Worm (Caenorhabditis elegans) whole organism, L3 larva: ENCODE measurements around the gene F41G4.7.
A peak's percentile ranks its signal among the peaks of the same experiment; 100 is the strongest.

ENCODE experiments used
- R02D3.7 ChIP-seq: fragments of 150-350 bp; optimal IDR thresholded peaks from 2 replicates; lab custom pipeline; 2014; ENCODE audit warnings: missing biosample characterization, missing genetic modification characterization
- ZK546.5 ChIP-seq: sonication (generic microtip); optimal IDR thresholded peaks from 2 replicates; lab custom pipeline; 2017; ENCODE audit warnings: missing biosample characterization, missing genetic modification characterization
- ceh-16 ChIP-seq: sonication (generic microtip); optimal IDR thresholded peaks from 2 replicates; lab custom pipeline; 2017; ENCODE audit warnings: missing biosample characterization, missing genetic modification characterization
- ceh-28 ChIP-seq: fragments of 150-350 bp; optimal IDR thresholded peaks from 2 replicates; lab custom pipeline; 2014; ENCODE audit warnings: missing biosample characterization, missing genetic modification reagents, missing genetic modification characterization
- ceh-82 ChIP-seq: fragments of 150-350 bp; optimal IDR thresholded peaks from 2 replicates; lab custom pipeline; 2014; ENCODE audit warnings: missing biosample characterization, missing genetic modification characterization
- egl-27 ChIP-seq: sonication (generic microtip); optimal IDR thresholded peaks from 4 replicates; lab custom pipeline; 2017; ENCODE audit warnings: missing biosample characterization, missing genetic modification reagents, missing genetic modification characterization
- egl-5 ChIP-seq: fragments of 150-350 bp; optimal IDR thresholded peaks from 2 replicates; lab custom pipeline; 2017; ENCODE audit warnings: missing biosample characterization, missing genetic modification reagents, missing genetic modification characterization, inconsistent platforms
- elt-1 ChIP-seq: fragments of 150-350 bp; optimal IDR thresholded peaks from 2 replicates; lab custom pipeline; 2014; ENCODE audit warnings: missing biosample characterization, missing genetic modification characterization
- elt-3 ChIP-seq, 3 experiments: fragments of 150-350 bp in 1 of 3; sonication (generic microtip) in 2 of 3; optimal IDR thresholded peaks; 2 replicates in 2 of 3; 4 replicates in 1 of 3; lab custom pipeline; 2014 to 2017; ENCODE audit warnings: missing biosample characterization in 3 of 3, missing genetic modification characterization in 3 of 3
- jun-1 ChIP-seq: fragments of 150-350 bp; optimal IDR thresholded peaks from 2 replicates; lab custom pipeline; 2014; ENCODE audit warnings: missing biosample characterization, missing genetic modification reagents, missing genetic modification characterization
- lin-39 ChIP-seq: fragments of 150-350 bp; optimal IDR thresholded peaks from 2 replicates; lab custom pipeline; 2018; ENCODE audit warnings: missing biosample characterization, missing genetic modification reagents, missing genetic modification characterization
- lsy-12 ChIP-seq: sonication (generic microtip); optimal IDR thresholded peaks from 2 replicates; lab custom pipeline; 2016; ENCODE audit warnings: mild to moderate bottlenecking, missing genetic modification characterization, missing compliant biosample characterization
- nfya-1 ChIP-seq: sonication (generic microtip); optimal IDR thresholded peaks from 2 replicates; lab custom pipeline; 2017; ENCODE audit warnings: missing genetic modification characterization, mild to moderate bottlenecking, missing compliant biosample characterization, antibody characterized with exemption, moderate library complexity; ENCODE audit not compliant: insufficient read depth
- nhr-11 ChIP-seq: fragments of 150-350 bp; optimal IDR thresholded peaks from 2 replicates; lab custom pipeline; 2014; ENCODE audit warnings: missing biosample characterization, missing genetic modification characterization
- nhr-12 ChIP-seq: fragments of 150-350 bp; optimal IDR thresholded peaks from 2 replicates; lab custom pipeline; 2014; ENCODE audit warnings: missing biosample characterization, missing genetic modification characterization
- nhr-23 ChIP-seq: fragments of 150-350 bp; optimal IDR thresholded peaks from 2 replicates; lab custom pipeline; 2014; ENCODE audit warnings: missing biosample characterization, missing genetic modification reagents, missing genetic modification characterization
- nhr-237 ChIP-seq: fragments of 150-350 bp; optimal IDR thresholded peaks from 2 replicates; lab custom pipeline; 2014; ENCODE audit warnings: missing biosample characterization, missing genetic modification characterization
- nhr-25 ChIP-seq: sonication (generic microtip); optimal IDR thresholded peaks from 2 replicates; lab custom pipeline; 2017; ENCODE audit warnings: missing biosample characterization, missing genetic modification characterization
- nhr-28 ChIP-seq: fragments of 150-350 bp; optimal IDR thresholded peaks from 2 replicates; lab custom pipeline; 2014; ENCODE audit warnings: missing biosample characterization, missing genetic modification characterization
- nhr-43 ChIP-seq: sonication (generic microtip); optimal IDR thresholded peaks from 2 replicates; lab custom pipeline; 2016; ENCODE audit warnings: mild to moderate bottlenecking, missing genetic modification characterization, missing compliant biosample characterization; ENCODE audit not compliant: poor library complexity, severe bottlenecking
- nhr-77 ChIP-seq: fragments of 150-350 bp; optimal IDR thresholded peaks from 2 replicates; lab custom pipeline; 2014; ENCODE audit warnings: missing biosample characterization, missing genetic modification characterization
- sea-2 ChIP-seq: fragments of 150-350 bp; sonication (generic microtip); optimal IDR thresholded peaks from 4 replicates; lab custom pipeline; 2014; ENCODE audit warnings: missing biosample characterization, missing genetic modification reagents, missing genetic modification characterization
- skn-1 ChIP-seq: fragments of 150-350 bp; optimal IDR thresholded peaks from 2 replicates; lab custom pipeline; 2014; ENCODE audit warnings: missing biosample characterization, missing genetic modification characterization
- unc-39 ChIP-seq: sonication (generic microtip); optimal IDR thresholded peaks from 4 replicates; lab custom pipeline; 2017; ENCODE audit warnings: missing biosample characterization, missing genetic modification characterization
- unc-62 ChIP-seq: fragments of 150-350 bp; sonication (generic microtip); optimal IDR thresholded peaks from 4 replicates; lab custom pipeline; 2014; ENCODE audit warnings: missing biosample characterization, missing genetic modification reagents, missing genetic modification characterization
- zag-1 ChIP-seq: fragments of 150-350 bp; optimal IDR thresholded peaks from 2 replicates; lab custom pipeline; 2014; ENCODE audit warnings: missing biosample characterization, missing genetic modification characterization
- ztf-11 ChIP-seq: fragments of 150-350 bp; optimal IDR thresholded peaks from 2 replicates; lab custom pipeline; 2014; ENCODE audit warnings: missing biosample characterization, missing genetic modification characterization
- ztf-4 ChIP-seq: fragments of 150-350 bp; optimal IDR thresholded peaks from 2 replicates; lab custom pipeline; 2014; ENCODE audit warnings: missing biosample characterization, missing genetic modification characterization

Gene F41G4.7

DNA sequence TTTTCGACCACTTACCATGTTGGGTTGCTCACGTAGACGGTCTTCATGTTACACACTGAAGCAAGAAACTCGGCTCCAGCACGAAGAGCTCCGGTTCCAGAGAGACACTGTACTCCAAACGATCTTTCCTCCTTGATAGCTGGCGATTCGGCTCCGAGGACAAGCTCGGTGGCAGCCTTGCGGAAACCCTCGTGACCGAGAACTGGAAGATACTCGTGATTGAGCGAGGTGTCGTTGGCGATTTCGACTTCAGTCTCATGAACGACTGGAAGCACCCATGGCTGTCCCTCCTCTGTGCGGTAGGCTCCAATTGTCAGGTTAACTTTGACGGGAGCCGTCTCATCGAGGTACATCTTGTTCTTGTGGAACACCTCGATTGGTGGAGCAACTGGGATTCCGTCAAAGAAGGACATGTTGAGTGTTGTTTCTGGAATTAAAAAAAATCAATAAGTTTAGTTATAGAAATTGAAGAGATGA lies 43.5 kb downstream of the F41G4.7 start, which contains the start of gene got-1.2:
Gene got-1.2, minus strand, starts transcription at position 427 of the 477 bp plus-strand sequence.
- TF ChIP-seq nhr-77 (tag; lab: Kevin White, UChicago), result no peak
- TF ChIP-seq ztf-11 (tag; lab: Kevin White, UChicago), result no peak
- no peak for TF ChIP-seq unc-39 (tag; lab: Kevin White, UChicago)
- TF ChIP-seq egl-27 (tag; lab: Kevin White, UChicago), result no peak
- no peak for TF ChIP-seq ceh-28
- TF ChIP-seq nhr-28 (tag; lab: Kevin White, UChicago), result no peak
- TF ChIP-seq ceh-16 (tag; lab: Kevin White, UChicago), result no peak
- TF ChIP-seq nhr-25 (tag; lab: Kevin White, UChicago), result no peak
- TF ChIP-seq nhr-23 (tag; lab: Kevin White, UChicago), result no peak
- TF ChIP-seq nhr-11, result no peak
- no peak for TF ChIP-seq ceh-82 (tag; lab: Kevin White, UChicago)
- TF ChIP-seq unc-62 (GFP tag; lab: Kevin White, UChicago), result no peak
- TF ChIP-seq nhr-237 (tag; lab: Kevin White, UChicago), result no peak
- no peak for TF ChIP-seq zag-1 (tag; lab: Kevin White, UChicago)
- TF ChIP-seq nhr-12 (tag; lab: Kevin White, UChicago), result no peak
- no peak for TF ChIP-seq ZK546.5 (tag; lab: Kevin White, UChicago)

DNA sequence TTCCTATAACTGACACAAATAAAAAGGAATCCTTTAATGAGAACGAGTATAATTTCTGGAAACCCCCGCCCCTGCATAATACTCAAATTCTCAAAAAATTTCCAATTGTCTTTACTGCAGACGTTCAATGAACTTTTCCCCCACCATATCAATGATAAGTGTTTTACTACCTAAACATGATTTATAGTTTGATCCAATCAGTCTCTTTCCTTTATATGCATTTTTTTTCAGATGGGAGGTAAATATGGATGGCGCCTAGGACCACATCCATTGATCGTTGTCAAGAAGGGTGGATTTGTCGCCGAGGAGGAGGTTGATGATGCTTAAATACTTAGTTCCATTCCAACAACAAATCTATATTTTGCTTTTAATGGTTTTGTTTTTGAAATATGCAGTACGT lies 49.1 kb downstream of the F41G4.7 start:
- TF ChIP-seq lsy-12 (tag; lab: Kevin White, UChicago) (no peak), nhr-237 (tag; lab: Kevin White, UChicago) (no peak), nhr-77 (tag; lab: Kevin White, UChicago) (no peak), skn-1 (tag; lab: Kevin White, UChicago) (no peak), egl-27 (tag; lab: Kevin White, UChicago) (no peak), lin-39 (tag; lab: Kevin White, UChicago) (no peak), ztf-4 (tag; lab: Kevin White, UChicago) (no peak), elt-3 (tag; optimal IDR thresholded peaks at IDR 0.05; lab: Kevin White, UChicago) (no peak), egl-5 (tag; lab: Kevin White, UChicago) (no peak)
- TF ChIP-seq, all 47 proteins: peak for 0

DNA sequence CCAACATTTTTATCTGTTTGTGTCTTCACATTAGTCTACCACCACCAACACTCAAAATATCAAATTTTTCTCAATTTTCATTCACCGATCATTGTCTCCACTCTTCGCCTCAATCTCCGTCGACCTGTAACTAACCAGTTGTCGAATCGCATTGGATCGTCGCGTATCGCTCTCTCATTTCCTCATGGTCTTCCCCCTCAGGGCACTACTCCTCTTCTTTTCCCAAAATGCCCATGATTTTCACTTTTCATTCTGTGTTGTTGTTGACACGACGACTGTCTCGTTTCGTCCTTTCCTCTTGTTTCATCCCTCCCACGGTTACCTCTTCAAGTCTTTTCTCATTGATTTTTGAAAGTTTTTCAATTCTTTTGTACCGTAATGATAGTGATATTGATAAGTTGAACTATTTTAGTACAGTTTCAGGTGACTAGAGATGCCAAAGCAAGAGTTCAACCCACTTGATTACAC lies 50.1 kb downstream of the F41G4.7 start, which contains the start of gene T01C8.2:
Gene T01C8.2, plus strand, starts transcription at position 418 of the 468 bp plus-strand sequence.
- no peak for TF ChIP-seq ceh-82 (tag; lab: Kevin White, UChicago)
- TF ChIP-seq jun-1 (tag; lab: Kevin White, UChicago), result no peak
- peak; percentile 64 for TF ChIP-seq nhr-23 (tag; lab: Kevin White, UChicago)
- TF ChIP-seq nfya-1 (tag; lab: Kevin White, UChicago), result no peak
- no peak for TF ChIP-seq nhr-11
- peak; percentile 91 for TF ChIP-seq nhr-25 (tag; lab: Kevin White, UChicago)
- no peak for TF ChIP-seq R02D3.7 (tag; lab: Kevin White, UChicago)
- no peak for TF ChIP-seq zag-1 (tag; lab: Kevin White, UChicago)
- TF ChIP-seq egl-27 (tag; lab: Kevin White, UChicago), result no peak
- TF ChIP-seq sea-2 (GFP tag; lab: Kevin White, UChicago), result no peak
- TF ChIP-seq nhr-43, result peak; percentile 21
- TF ChIP-seq elt-1, result no peak
